Worm (Caenorhabditis elegans) whole organism, L1 larva: Measurements from ENCODE around the gene mlh-1.

Source experiments
- C34B4.2 ChIP-seq: sonication (generic microtip); optimal IDR thresholded peaks from 2 replicates; lab custom pipeline; 2017; ENCODE audit warnings: mild to moderate bottlenecking, missing genetic modification characterization, missing compliant biosample characterization
- F16B12.6 ChIP-seq: fragments of 150-350 bp; optimal IDR thresholded peaks from 2 replicates; lab custom pipeline; 2014; ENCODE audit warnings: missing biosample characterization, missing genetic modification characterization
- alr-1 ChIP-seq: fragments of 200-800 bp; sonication (Bioruptor generic); optimal IDR thresholded peaks from 2 replicates; lab custom pipeline; 2018; ENCODE audit warnings: borderline replicate concordance, mild to moderate bottlenecking, missing genetic modification characterization, missing compliant biosample characterization
- aly-2 ChIP-seq: fragments of 150-350 bp; optimal IDR thresholded peaks from 2 replicates; lab custom pipeline; 2014; ENCODE audit warnings: missing biosample characterization, missing genetic modification characterization
- ceh-88 ChIP-seq: fragments of 200-800 bp; sonication (Bioruptor generic); IDR thresholded peaks from 2 replicates; pipeline ENCODE4 v1.3.6; 2022; ENCODE audit warnings: missing genetic modification characterization, missing compliant biosample characterization
- ceh-90 ChIP-seq: sonication (generic microtip); optimal IDR thresholded peaks from 2 replicates; lab custom pipeline; 2016; ENCODE audit warnings: missing genetic modification characterization, missing compliant biosample characterization
- dpl-1 ChIP-seq, 3 experiments: fragments of 150-350 bp in 2 of 3; sonication (generic microtip) in 1 of 3; optimal IDR thresholded peaks; 2 replicates each; lab custom pipeline; 2014 to 2017; ENCODE audit warnings: missing biosample characterization in 3 of 3, missing genetic modification characterization in 3 of 3, missing genetic modification reagents in 3 of 3
- egl-13 ChIP-seq: sonication (generic microtip); optimal IDR thresholded peaks from 2 replicates; lab custom pipeline; 2016; ENCODE audit warnings: missing genotype, missing genetic modification reagents, missing genetic modification characterization, missing compliant biosample characterization
- egl-27 ChIP-seq, 2 experiments: fragments of 150-350 bp in 1 of 2; sonication (generic microtip); optimal IDR thresholded peaks; 3 replicates each; lab custom pipeline; 2017 to 2018; ENCODE audit warnings: missing biosample characterization in 2 of 2, missing genetic modification characterization in 2 of 2, missing genetic modification reagents in 2 of 2
- elt-2 ChIP-seq: sonication (generic microtip); optimal IDR thresholded peaks from 2 replicates; lab custom pipeline; 2016; ENCODE audit warnings: missing genetic modification characterization, mild to moderate bottlenecking, inconsistent platforms, missing compliant biosample characterization, missing genetic modification reagents
- elt-3 ChIP-seq, 6 experiments: fragments of 150-350 bp in 1 of 6; sonication (generic microtip); optimal IDR thresholded peaks; 2 replicates each; lab custom pipeline; 2017 to 2018; ENCODE audit warnings: missing biosample characterization in 6 of 6, missing genetic modification characterization in 6 of 6, inconsistent platforms in 1 of 6
- ets-5 ChIP-seq: fragments of 200-800 bp; sonication (Bioruptor generic); IDR thresholded peaks from 2 replicates; pipeline ENCODE4 v1.3.6; 2022; ENCODE audit warnings: missing genetic modification characterization, missing compliant biosample characterization
- fkh-10 ChIP-seq: sonication (generic microtip); optimal IDR thresholded peaks from 2 replicates; lab custom pipeline; 2017; ENCODE audit warnings: missing biosample characterization, missing genetic modification reagents, missing genetic modification characterization
- fkh-4 ChIP-seq: sonication (generic microtip); optimal IDR thresholded peaks from 2 replicates; lab custom pipeline; 2016; ENCODE audit warnings: missing compliant biosample characterization, missing genetic modification characterization, borderline replicate concordance
- fkh-8 ChIP-seq: sonication (generic microtip); optimal IDR thresholded peaks from 2 replicates; lab custom pipeline; 2016; ENCODE audit warnings: mild to moderate bottlenecking, missing genetic modification characterization, missing compliant biosample characterization
- grh-1 ChIP-seq: fragments of 200-800 bp; sonication (Bioruptor generic); IDR thresholded peaks from 2 replicates; pipeline ENCODE4 v1.3.6; 2022; ENCODE audit warnings: missing genetic modification reagents, missing genetic modification characterization, missing compliant biosample characterization
- hpl-2 ChIP-seq: fragments of 150-350 bp; optimal IDR thresholded peaks from 2 replicates; lab custom pipeline; 2014; ENCODE audit warnings: missing biosample characterization, missing genetic modification reagents, missing genetic modification characterization
- irx-1 ChIP-seq: sonication (generic microtip); optimal IDR thresholded peaks from 2 replicates; lab custom pipeline; 2016; ENCODE audit warnings: missing genetic modification characterization, missing compliant biosample characterization
- jun-1 ChIP-seq: fragments of 150-350 bp; optimal IDR thresholded peaks from 2 replicates; lab custom pipeline; 2014; ENCODE audit warnings: missing biosample characterization, missing genetic modification reagents, missing genetic modification characterization
- lin-35 ChIP-seq, 2 experiments: fragments of 150-350 bp; optimal IDR thresholded peaks; 2 replicates each; lab custom pipeline; 2014; ENCODE audit warnings: missing biosample characterization in 2 of 2, missing genetic modification characterization in 2 of 2, missing genetic modification reagents in 2 of 2
- lin-39 ChIP-seq: fragments of 150-350 bp; optimal IDR thresholded peaks from 2 replicates; lab custom pipeline; 2014; ENCODE audit warnings: missing biosample characterization, missing genetic modification reagents, missing genetic modification characterization
- lir-3 ChIP-seq: sonication (generic microtip); optimal IDR thresholded peaks from 2 replicates; lab custom pipeline; 2016; ENCODE audit warnings: mild to moderate bottlenecking, missing genetic modification characterization, moderate library complexity, missing compliant biosample characterization; ENCODE audit not compliant: poor library complexity
- lsy-2 ChIP-seq, 2 experiments: fragments of 150-350 bp; optimal IDR thresholded peaks; 2 replicates each; lab custom pipeline; 2014; ENCODE audit warnings: missing biosample characterization in 2 of 2, missing genetic modification characterization in 2 of 2
- mdl-1 ChIP-seq, 2 experiments: fragments of 150-350 bp; optimal IDR thresholded peaks; 2 replicates each; lab custom pipeline; 2014 to 2017; ENCODE audit warnings: missing biosample characterization in 2 of 2, missing genetic modification characterization in 2 of 2, inconsistent platforms in 1 of 2
- mef-2 ChIP-seq: fragments of 150-350 bp; optimal IDR thresholded peaks from 2 replicates; lab custom pipeline; 2014; ENCODE audit warnings: missing biosample characterization, missing genetic modification characterization
- mep-1 ChIP-seq: fragments of 150-350 bp; optimal IDR thresholded peaks from 2 replicates; lab custom pipeline; 2014; ENCODE audit warnings: missing biosample characterization, missing genetic modification characterization
- nhr-12 ChIP-seq: sonication (generic microtip); optimal IDR thresholded peaks from 2 replicates; lab custom pipeline; 2017; ENCODE audit warnings: missing biosample characterization, missing genetic modification characterization
- nhr-19 ChIP-seq: fragments of 200-800 bp; sonication (Bioruptor generic); conservative IDR thresholded peaks from 2 replicates; pipeline ENCODE4 v1.3.6; 2022; ENCODE audit warnings: missing genetic modification characterization, missing compliant biosample characterization
- nhr-20 ChIP-seq: sonication (generic microtip); optimal IDR thresholded peaks from 2 replicates; lab custom pipeline; 2016; ENCODE audit warnings: mild to moderate bottlenecking, missing genetic modification characterization, missing compliant biosample characterization
- nhr-237 ChIP-seq: fragments of 150-350 bp; optimal IDR thresholded peaks from 2 replicates; lab custom pipeline; 2014; ENCODE audit warnings: missing biosample characterization, missing genetic modification characterization
- nhr-28 ChIP-seq: fragments of 150-350 bp; optimal IDR thresholded peaks from 2 replicates; lab custom pipeline; 2014; ENCODE audit warnings: missing biosample characterization, missing genetic modification characterization
- nhr-47 ChIP-seq: sonication (generic microtip); optimal IDR thresholded peaks from 2 replicates; lab custom pipeline; 2016; ENCODE audit warnings: mild to moderate bottlenecking, missing genetic modification characterization, moderate library complexity, missing compliant biosample characterization
- nhr-71 ChIP-seq: sonication (generic microtip); optimal IDR thresholded peaks from 2 replicates; lab custom pipeline; 2016; ENCODE audit warnings: mild to moderate bottlenecking, missing genetic modification characterization, moderate library complexity, missing compliant biosample characterization
- nhr-76 ChIP-seq: sonication (generic microtip); optimal IDR thresholded peaks from 2 replicates; lab custom pipeline; 2017; ENCODE audit warnings: missing biosample characterization, missing genetic modification characterization
- nhr-77 ChIP-seq: fragments of 150-350 bp; optimal IDR thresholded peaks from 2 replicates; lab custom pipeline; 2014; ENCODE audit warnings: missing biosample characterization, missing genetic modification characterization
- nhr-90 ChIP-seq: sonication (generic microtip); optimal IDR thresholded peaks from 2 replicates; lab custom pipeline; 2016; ENCODE audit warnings: mild to moderate bottlenecking, missing genetic modification characterization, missing compliant biosample characterization; ENCODE audit not compliant: poor library complexity
- pag-3 ChIP-seq: sonication (generic microtip); optimal IDR thresholded peaks from 2 replicates; lab custom pipeline; 2017; ENCODE audit warnings: missing genetic modification characterization, mild to moderate bottlenecking, missing compliant biosample characterization, antibody characterized with exemption, borderline replicate concordance; ENCODE audit not compliant: insufficient read depth
- pax-3 ChIP-seq: fragments of 200-800 bp; sonication (Bioruptor generic); optimal IDR thresholded peaks from 2 replicates; lab custom pipeline; 2018; ENCODE audit warnings: mild to moderate bottlenecking, missing genetic modification characterization, moderate library complexity, missing compliant biosample characterization
- pqm-1 ChIP-seq: sonication (generic microtip); optimal IDR thresholded peaks from 3 replicates; lab custom pipeline; 2017; ENCODE audit warnings: missing biosample characterization, missing genetic modification characterization
- rnt-1 ChIP-seq: sonication (generic microtip); optimal IDR thresholded peaks from 2 replicates; lab custom pipeline; 2016; ENCODE audit warnings: mild to moderate bottlenecking, missing genetic modification characterization, moderate library complexity, missing compliant biosample characterization
- skn-1 ChIP-seq: fragments of 150-350 bp; optimal IDR thresholded peaks from 2 replicates; lab custom pipeline; 2014; ENCODE audit warnings: missing biosample characterization, missing genetic modification characterization
- snu-23 ChIP-seq: sonication (generic microtip); optimal IDR thresholded peaks from 2 replicates; lab custom pipeline; 2016; ENCODE audit warnings: missing genetic modification characterization, missing compliant biosample characterization
- sox-4 ChIP-seq: sonication (generic microtip); optimal IDR thresholded peaks from 2 replicates; lab custom pipeline; 2016; ENCODE audit warnings: missing genetic modification characterization, missing compliant biosample characterization
- swsn-7 ChIP-seq: sonication (generic microtip); optimal IDR thresholded peaks from 2 replicates; lab custom pipeline; 2016; ENCODE audit warnings: missing genetic modification characterization, missing compliant biosample characterization
- tlp-1 ChIP-seq: fragments of 150-350 bp; optimal IDR thresholded peaks from 2 replicates; lab custom pipeline; 2014; ENCODE audit warnings: missing biosample characterization, missing genetic modification characterization
- unc-30 ChIP-seq: sonication (generic microtip); optimal IDR thresholded peaks from 2 replicates; lab custom pipeline; 2017; ENCODE audit warnings: missing biosample characterization, missing genetic modification characterization
- unc-62 ChIP-seq: fragments of 150-350 bp; optimal IDR thresholded peaks from 2 replicates; lab custom pipeline; 2014; ENCODE audit warnings: missing biosample characterization, missing genetic modification reagents, missing genetic modification characterization
- unc-86 ChIP-seq: sonication (generic microtip); optimal IDR thresholded peaks from 2 replicates; lab custom pipeline; 2016; ENCODE audit warnings: missing genetic modification characterization, missing compliant biosample characterization
- unc-98 ChIP-seq: fragments of 200-800 bp; sonication (Bioruptor generic); IDR thresholded peaks from 2 replicates; pipeline ENCODE4 v1.3.6; 2022; ENCODE audit warnings: missing genetic modification characterization, missing compliant biosample characterization
- vab-15 ChIP-seq: sonication (generic microtip); optimal IDR thresholded peaks from 2 replicates; lab custom pipeline; 2017; ENCODE audit warnings: missing genotype, mild to moderate bottlenecking, missing genetic modification characterization, missing compliant biosample characterization
- zag-1 ChIP-seq: fragments of 150-350 bp; optimal IDR thresholded peaks from 2 replicates; lab custom pipeline; 2014; ENCODE audit warnings: missing biosample characterization, missing genetic modification characterization
- ztf-11 ChIP-seq, 2 experiments: sonication (generic microtip); optimal IDR thresholded peaks; 2 replicates each; lab custom pipeline; 2016 to 2017; ENCODE audit warnings: missing genetic modification characterization in 2 of 2, missing biosample characterization in 1 of 2, missing compliant biosample characterization in 1 of 2
- ztf-4 ChIP-seq: fragments of 150-350 bp; optimal IDR thresholded peaks from 2 replicates; lab custom pipeline; 2014; ENCODE audit warnings: missing biosample characterization, missing genetic modification characterization

Gene mlh-1

DNA sequence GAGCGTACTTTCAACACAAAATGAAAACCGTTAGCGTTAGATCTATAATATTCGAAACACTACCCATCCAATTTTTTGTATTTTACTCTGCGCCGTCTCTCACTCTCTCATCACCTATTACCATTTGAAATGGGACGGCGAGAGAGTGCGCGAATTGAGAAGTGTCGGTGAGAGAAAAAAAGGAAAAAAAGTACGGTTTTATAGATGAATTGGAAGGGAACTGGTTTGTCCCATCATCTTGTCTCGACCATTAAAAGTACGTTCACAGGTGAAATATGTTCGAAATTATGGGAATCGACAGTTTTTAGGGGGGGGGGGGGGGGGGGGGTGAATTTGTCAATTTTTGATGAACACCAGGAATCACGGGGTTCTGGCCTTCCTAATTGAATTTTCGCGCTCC is 20.3 kb upstream of the mlh-1 start (continued):
- TF ChIP-seq jun-1 (tag; lab: Kevin White, UChicago) (no peak), sox-4 (tag; lab: Kevin White, UChicago) (no peak), vab-15 (tag; lab: Kevin White, UChicago) (no peak), snu-23 (GFP tag; lab: Kevin White, UChicago) (peak; percentile 53), pag-3 (tag; lab: Kevin White, UChicago) (no peak), nhr-19 (GFP tag; lab: Robert Waterston, UW) (no peak), ceh-88 (GFP tag; lab: Robert Waterston, UW) (no peak), mep-1 (tag; lab: Kevin White, UChicago) (no peak), C34B4.2 (no peak), zag-1 (no peak), pax-3 (tag; lab: Kevin White, UChicago) (no peak), F16B12.6 (no peak), lin-35 (GFP tag; optimal IDR thresholded peaks at IDR 0.05; lab: Kevin White, UChicago) (peak in 1 of 2 experiments; percentile 30), unc-62 (GFP tag; lab: Kevin White, UChicago) (no peak), alr-1 (tag; lab: Kevin White, UChicago) (no peak), unc-98 (GFP tag; lab: Robert Waterston, UW) (no peak), rnt-1 (tag; lab: Kevin White, UChicago) (no peak), mef-2 (no peak), unc-30 (tag; lab: Kevin White, UChicago) (no peak), irx-1 (no peak), nhr-71 (peak; percentile 33), nhr-28 (tag; lab: Kevin White, UChicago) (no peak), fkh-8 (tag; lab: Kevin White, UChicago) (no peak), swsn-7 (tag; lab: Kevin White, UChicago) (no peak), aly-2 (tag; lab: Kevin White, UChicago) (no peak), lin-39 (no peak), nhr-12 (no peak), fkh-10 (GFP tag; lab: Kevin White, UChicago) (no peak), skn-1 (no peak), grh-1 (GFP tag; lab: Robert Waterston, UW) (peak; percentile 66), dpl-1 (GFP tag; optimal IDR thresholded peaks at IDR 0.05; lab: Kevin White, UChicago) (peak in 1 of 3 experiments; percentile 22), mdl-1 (tag; optimal IDR thresholded peaks at IDR 0.05; lab: Kevin White, UChicago) (no peak), ceh-90 (no peak), tlp-1 (tag; lab: Kevin White, UChicago) (no peak), elt-3 (tag; optimal IDR thresholded peaks at IDR 0.05; lab: Kevin White, UChicago) (peak in 1 of 6 experiments; percentile 43), unc-86 (no peak), egl-13 (no peak), egl-27 (tag; optimal IDR thresholded peaks at IDR 0.05; lab: Kevin White, UChicago) (no peak), pqm-1 (no peak), ztf-4 (tag; lab: Kevin White, UChicago) (no peak), nhr-77 (tag; lab: Kevin White, UChicago) (no peak), nhr-76 (tag; lab: Kevin White, UChicago) (no peak), lir-3 (tag; lab: Kevin White, UChicago) (no peak), hpl-2 (GFP tag; lab: Kevin White, UChicago) (no peak), ets-5 (no peak), elt-2 (tag; lab: Kevin White, UChicago) (no peak), fkh-4 (tag; lab: Kevin White, UChicago) (no peak), nhr-47 (tag; lab: Kevin White, UChicago) (no peak), lsy-2 (tag; optimal IDR thresholded peaks at IDR 0.05; lab: Kevin White, UChicago) (peak in 1 of 2 experiments; percentile 41), nhr-90 (tag; lab: Kevin White, UChicago) (no peak), ztf-11 (tag; optimal IDR thresholded peaks at IDR 0.05; lab: Kevin White, UChicago) (no peak), nhr-20 (peak; percentile 30), nhr-237 (tag; lab: Kevin White, UChicago) (no peak)
